Worm (Caenorhabditis elegans) whole organism, L4/young adult: ENCODE results near the gene T16G1.6.

Experiments
- W03F9.2 ChIP-seq: fragments of 150-350 bp; optimal IDR thresholded peaks from 2 replicates; lab custom pipeline; 2014; ENCODE audit warnings: missing biosample characterization, missing genetic modification characterization
- dao-5 ChIP-seq: sonication (generic microtip); optimal IDR thresholded peaks from 2 replicates; lab custom pipeline; 2016; ENCODE audit warnings: missing genotype, missing genetic modification characterization, moderate library complexity, missing compliant biosample characterization
- him-1 ChIP-seq: sonication (generic microtip); optimal IDR thresholded peaks from 2 replicates; lab custom pipeline; 2016; ENCODE audit warnings: missing genotype, missing genetic modification reagents, missing genetic modification characterization, missing compliant biosample characterization

DNA sequence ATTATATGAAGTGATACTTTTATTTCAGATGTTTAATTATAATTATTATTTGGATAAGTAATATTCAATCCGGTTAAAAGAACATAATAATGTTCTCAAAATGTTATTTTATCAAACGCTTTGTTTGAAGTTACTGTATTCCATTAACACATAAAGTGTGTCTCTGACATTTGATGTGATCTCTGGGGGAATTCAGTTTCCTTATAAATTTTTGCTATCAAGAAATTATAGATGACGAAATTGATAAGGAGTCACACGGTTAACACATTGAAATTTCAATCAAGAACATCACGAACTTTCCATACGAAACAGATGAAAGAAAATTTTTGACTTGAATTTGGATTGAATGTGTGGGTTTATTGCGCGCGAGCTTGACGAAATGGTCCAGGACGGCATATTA, 15.3 kb downstream of the T16G1.6 start:
- TF ChIP-seq dao-5 (tag; lab: Kevin White, UChicago) = no peak
- TF ChIP-seq him-1 (tag; lab: Kevin White, UChicago) = no peak
- no peak for TF ChIP-seq W03F9.2 (tag; lab: Kevin White, UChicago)
